Fruit fly (Drosophila melanogaster): Measurements from ENCODE around the gene slou.

DNA sequence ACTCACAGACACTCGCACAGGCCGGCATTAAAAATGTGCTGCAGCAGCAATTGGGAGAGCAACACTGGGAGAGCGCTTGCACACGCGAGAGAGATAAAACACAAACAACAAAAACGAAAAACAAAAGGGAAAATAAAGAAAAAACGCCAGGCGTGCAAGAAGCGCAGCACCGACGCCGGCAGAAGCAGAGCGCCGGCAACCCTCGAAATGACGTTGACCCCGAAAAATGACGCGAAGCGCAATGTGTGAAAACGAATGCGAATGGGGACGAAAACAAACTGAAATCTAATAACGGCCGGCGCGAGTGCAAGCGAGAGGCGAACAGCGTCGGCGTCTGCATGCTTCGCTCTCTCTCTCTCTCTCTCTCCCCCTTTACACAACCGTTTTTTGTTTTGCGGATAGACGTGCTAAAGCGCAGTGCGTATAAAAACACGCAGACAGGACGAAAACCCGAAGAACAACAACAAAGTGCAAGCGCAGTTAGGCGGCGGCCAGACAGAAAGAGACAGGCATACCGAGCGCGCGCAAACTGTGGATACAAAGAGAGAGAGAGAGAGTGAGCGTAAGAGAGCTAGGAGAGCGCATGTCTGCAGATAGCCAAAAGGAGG is 48.4 kb upstream of the slou start:
- TF ChIP-seq CG8478 (optimal IDR thresholded peaks at IDR 0.05) (no peak), CTCF (optimal IDR thresholded peaks at IDR 0.05) (peak in 1 of 2 experiments; percentile 12)
